Worm (Caenorhabditis elegans) whole organism, L1 larva: ENCODE data around the gene nas-4.

Experiments used
- C16A3.4 ChIP-seq: fragments of 150-350 bp; optimal IDR thresholded peaks from 2 replicates; lab custom pipeline; 2014; ENCODE audit warnings: missing biosample characterization, missing genetic modification characterization
- F16B12.6 ChIP-seq: fragments of 150-350 bp; optimal IDR thresholded peaks from 2 replicates; lab custom pipeline; 2014; ENCODE audit warnings: missing biosample characterization, missing genetic modification characterization
- ceh-82 ChIP-seq, 3 experiments: fragments of 150-350 bp in 1 of 3; sonication (generic microtip) in 2 of 3; optimal IDR thresholded peaks; 2 replicates each; lab custom pipeline; 2014 to 2017; ENCODE audit warnings: missing biosample characterization in 3 of 3, missing genetic modification characterization in 3 of 3
- ceh-88 ChIP-seq: fragments of 200-800 bp; sonication (Bioruptor generic); IDR thresholded peaks from 2 replicates; pipeline ENCODE4 v1.3.6; 2022; ENCODE audit warnings: missing genetic modification characterization, missing compliant biosample characterization
- ces-1 ChIP-seq: fragments of 150-350 bp; optimal IDR thresholded peaks from 2 replicates; lab custom pipeline; 2014; ENCODE audit warnings: missing biosample characterization, missing genetic modification reagents, missing genetic modification characterization
- dpl-1 ChIP-seq, 3 experiments: fragments of 150-350 bp in 2 of 3; sonication (generic microtip) in 1 of 3; optimal IDR thresholded peaks; 2 replicates each; lab custom pipeline; 2014 to 2017; ENCODE audit warnings: missing biosample characterization in 3 of 3, missing genetic modification characterization in 3 of 3, missing genetic modification reagents in 3 of 3
- efl-1 ChIP-seq, 4 experiments: fragments of 150-350 bp; optimal IDR thresholded peaks in 3 of 4; peaks in 1 of 4; 1 replicate in 1 of 4; 2 replicates in 3 of 4; lab custom pipeline; 2014; ENCODE audit warnings: missing biosample characterization in 2 of 4, missing genetic modification characterization in 2 of 4, missing genetic modification reagents in 2 of 4
- egl-13 ChIP-seq: sonication (generic microtip); optimal IDR thresholded peaks from 2 replicates; lab custom pipeline; 2016; ENCODE audit warnings: missing genotype, missing genetic modification reagents, missing genetic modification characterization, missing compliant biosample characterization
- fkh-4 ChIP-seq: sonication (generic microtip); optimal IDR thresholded peaks from 2 replicates; lab custom pipeline; 2016; ENCODE audit warnings: missing compliant biosample characterization, missing genetic modification characterization, borderline replicate concordance
- fos-1 ChIP-seq: fragments of 150-350 bp; optimal IDR thresholded peaks from 2 replicates; lab custom pipeline; 2014; ENCODE audit warnings: missing biosample characterization, missing genetic modification characterization
- hpl-2 ChIP-seq: fragments of 150-350 bp; optimal IDR thresholded peaks from 2 replicates; lab custom pipeline; 2014; ENCODE audit warnings: missing biosample characterization, missing genetic modification reagents, missing genetic modification characterization
- isw-1 ChIP-seq: fragments of 200-800 bp; sonication (Bioruptor generic); IDR thresholded peaks from 2 replicates; pipeline ENCODE4 v1.3.6; 2022; ENCODE audit warnings: missing genetic modification characterization, missing compliant biosample characterization
- lin-15B ChIP-seq: fragments of 150-350 bp; sonication (generic microtip); optimal IDR thresholded peaks from 3 replicates; lab custom pipeline; 2014; ENCODE audit warnings: missing biosample characterization, missing genetic modification characterization
- lin-35 ChIP-seq, 2 experiments: fragments of 150-350 bp; optimal IDR thresholded peaks; 2 replicates each; lab custom pipeline; 2014; ENCODE audit warnings: missing biosample characterization in 2 of 2, missing genetic modification characterization in 2 of 2, missing genetic modification reagents in 2 of 2
- lsy-2 ChIP-seq, 2 experiments: fragments of 150-350 bp; optimal IDR thresholded peaks; 2 replicates each; lab custom pipeline; 2014; ENCODE audit warnings: missing biosample characterization in 2 of 2, missing genetic modification characterization in 2 of 2
- mab-9 ChIP-seq: fragments of 200-800 bp; sonication (Bioruptor generic); IDR thresholded peaks from 2 replicates; pipeline ENCODE4 v1.3.6; 2022; ENCODE audit warnings: missing genetic modification reagents, missing genetic modification characterization, missing compliant biosample characterization
- nhr-12 ChIP-seq: sonication (generic microtip); optimal IDR thresholded peaks from 2 replicates; lab custom pipeline; 2017; ENCODE audit warnings: missing biosample characterization, missing genetic modification characterization
- nhr-20 ChIP-seq: sonication (generic microtip); optimal IDR thresholded peaks from 2 replicates; lab custom pipeline; 2016; ENCODE audit warnings: mild to moderate bottlenecking, missing genetic modification characterization, missing compliant biosample characterization
- nhr-47 ChIP-seq: sonication (generic microtip); optimal IDR thresholded peaks from 2 replicates; lab custom pipeline; 2016; ENCODE audit warnings: mild to moderate bottlenecking, missing genetic modification characterization, moderate library complexity, missing compliant biosample characterization
- nhr-71 ChIP-seq: sonication (generic microtip); optimal IDR thresholded peaks from 2 replicates; lab custom pipeline; 2016; ENCODE audit warnings: mild to moderate bottlenecking, missing genetic modification characterization, moderate library complexity, missing compliant biosample characterization
- nhr-77 ChIP-seq: fragments of 150-350 bp; optimal IDR thresholded peaks from 2 replicates; lab custom pipeline; 2014; ENCODE audit warnings: missing biosample characterization, missing genetic modification characterization
- nhr-85 ChIP-seq: sonication (generic microtip); peaks from one replicate; lab custom pipeline; 2016; ENCODE audit warnings: missing genetic modification characterization, inconsistent platforms, missing compliant biosample characterization
- nhr-90 ChIP-seq: sonication (generic microtip); optimal IDR thresholded peaks from 2 replicates; lab custom pipeline; 2016; ENCODE audit warnings: mild to moderate bottlenecking, missing genetic modification characterization, missing compliant biosample characterization; ENCODE audit not compliant: poor library complexity
- rnt-1 ChIP-seq: sonication (generic microtip); optimal IDR thresholded peaks from 2 replicates; lab custom pipeline; 2016; ENCODE audit warnings: mild to moderate bottlenecking, missing genetic modification characterization, moderate library complexity, missing compliant biosample characterization
- snu-23 ChIP-seq: sonication (generic microtip); optimal IDR thresholded peaks from 2 replicates; lab custom pipeline; 2016; ENCODE audit warnings: missing genetic modification characterization, missing compliant biosample characterization
- sptf-1 ChIP-seq: fragments of 150-350 bp; optimal IDR thresholded peaks from 2 replicates; lab custom pipeline; 2014; ENCODE audit warnings: missing biosample characterization, missing genetic modification characterization
- swsn-7 ChIP-seq: sonication (generic microtip); optimal IDR thresholded peaks from 2 replicates; lab custom pipeline; 2016; ENCODE audit warnings: missing genetic modification characterization, missing compliant biosample characterization
- unc-62 ChIP-seq: fragments of 150-350 bp; optimal IDR thresholded peaks from 2 replicates; lab custom pipeline; 2014; ENCODE audit warnings: missing biosample characterization, missing genetic modification reagents, missing genetic modification characterization
- unc-86 ChIP-seq: sonication (generic microtip); optimal IDR thresholded peaks from 2 replicates; lab custom pipeline; 2016; ENCODE audit warnings: missing genetic modification characterization, missing compliant biosample characterization
- xbp-1 ChIP-seq: sonication (generic microtip); optimal IDR thresholded peaks from 2 replicates; lab custom pipeline; 2016; ENCODE audit warnings: missing genetic modification characterization, missing compliant biosample characterization
- zip-4 ChIP-seq: fragments of 200-800 bp; sonication (Bioruptor generic); optimal IDR thresholded peaks from 2 replicates; lab custom pipeline; 2018; ENCODE audit warnings: mild to moderate bottlenecking, missing genetic modification characterization, moderate library complexity, missing compliant biosample characterization
- ztf-4 ChIP-seq: fragments of 150-350 bp; optimal IDR thresholded peaks from 2 replicates; lab custom pipeline; 2014; ENCODE audit warnings: missing biosample characterization, missing genetic modification characterization

Gene nas-4

DNA sequence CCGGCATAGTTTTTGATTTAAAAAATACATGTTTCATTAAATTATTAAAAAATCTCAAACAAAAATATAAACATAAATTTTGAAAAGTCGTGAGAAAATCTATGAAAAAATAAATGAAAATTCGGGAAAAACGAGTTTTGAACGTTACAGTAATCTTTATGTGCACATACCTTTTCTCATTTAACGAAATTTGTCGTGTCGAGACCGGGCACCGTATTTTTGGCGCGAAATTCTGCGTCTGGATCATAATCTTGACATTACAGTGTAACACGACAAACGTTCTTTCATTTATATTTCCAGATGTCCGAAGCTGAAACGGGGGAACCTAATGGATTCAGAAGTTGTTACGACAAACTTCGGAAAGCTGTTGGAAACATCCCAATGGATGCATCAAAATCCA lies 25.9 kb downstream of the nas-4 start, which contains the start of gene C16A3.2:
Gene C16A3.2 (plus strand): TSS at position 301 of the 400 bp plus-strand sequence.
- TF ChIP-seq mab-9 (GFP tag; lab: Robert Waterston, UW) = no peak
- TF ChIP-seq nhr-77 (tag; lab: Kevin White, UChicago) = no peak
- no peak for TF ChIP-seq ceh-88 (GFP tag; lab: Robert Waterston, UW)
- no peak for TF ChIP-seq hpl-2 (GFP tag; lab: Kevin White, UChicago)
- no peak for TF ChIP-seq nhr-90
- no peak for TF ChIP-seq unc-86 (tag; lab: Kevin White, UChicago)
- TF ChIP-seq ces-1 (GFP tag; lab: Kevin White, UChicago) = no peak
- TF ChIP-seq dpl-1 (GFP tag; optimal IDR thresholded peaks at IDR 0.05; lab: Kevin White, UChicago) = no peak
- TF ChIP-seq rnt-1 (tag; lab: Kevin White, UChicago) = no peak
- TF ChIP-seq ztf-4 (tag; lab: Kevin White, UChicago) = no peak
- no peak for TF ChIP-seq egl-13 (tag; lab: Kevin White, UChicago)
- no peak for TF ChIP-seq C16A3.4 (tag; lab: Kevin White, UChicago)
- no peak for TF ChIP-seq xbp-1
- no peak for TF ChIP-seq nhr-47 (tag; lab: Kevin White, UChicago)
- no peak for TF ChIP-seq fkh-4 (tag; lab: Kevin White, UChicago)

DNA sequence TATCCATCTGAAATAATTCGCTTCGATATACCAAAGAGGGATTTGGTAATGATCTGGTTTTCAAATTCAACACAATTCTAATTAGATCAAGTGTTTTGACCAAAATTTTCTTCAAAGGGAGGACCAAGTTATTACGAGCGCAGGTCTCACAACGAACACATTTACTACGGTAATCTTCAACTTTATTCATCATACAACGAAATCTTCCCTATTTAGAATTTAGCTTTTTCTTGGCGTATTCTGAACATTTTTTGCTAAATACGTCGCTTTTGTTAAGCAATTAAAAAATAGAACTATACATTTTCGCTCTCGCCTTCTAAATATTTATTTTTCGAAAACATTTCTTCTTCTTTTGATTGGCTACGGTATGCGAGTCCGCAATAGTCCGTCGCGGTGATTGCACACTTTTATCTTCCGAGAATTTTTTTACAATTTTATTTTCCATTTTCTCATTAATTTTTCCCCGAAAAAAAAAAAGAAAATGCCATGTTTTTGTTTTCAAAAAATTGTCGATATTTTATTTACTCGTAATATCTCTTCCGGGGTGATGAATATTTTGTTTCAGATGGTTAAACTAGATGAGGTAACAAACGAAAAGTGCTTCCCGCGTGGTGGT lies 32.4 kb downstream of the nas-4 start, which contains the start of gene let-716:
Gene let-716 (plus strand): TSS at position 566 of the 616 bp plus-strand sequence.
- TF ChIP-seq zip-4 (GFP tag; lab: Kevin White, UChicago) = no peak
- peak; percentile 33 for TF ChIP-seq nhr-47 (tag; lab: Kevin White, UChicago)
- peak; percentile 37 to 39 for TF ChIP-seq efl-1 (optimal IDR thresholded peaks at IDR 0.05; lab: Kevin White, UChicago)
- TF ChIP-seq efl-1 (GFP tag; optimal IDR thresholded peaks at IDR 0.05 in 1 of 2; lab: Kevin White, UChicago) = peak; percentile 48 to 95
- TF ChIP-seq lsy-2 (tag; optimal IDR thresholded peaks at IDR 0.05; lab: Kevin White, UChicago) = peak; percentile 93 to 98
- no peak for TF ChIP-seq nhr-90
- peak; percentile 57 for TF ChIP-seq nhr-71 (tag; lab: Kevin White, UChicago)
- TF ChIP-seq dpl-1 (GFP tag; optimal IDR thresholded peaks at IDR 0.05; lab: Kevin White, UChicago) = peak; percentile 17 to 61 (median 44)
- TF ChIP-seq ceh-82 (tag; optimal IDR thresholded peaks at IDR 0.05; lab: Kevin White, UChicago) = peak in 1 of 3 experiments; percentile 18
- peak; percentile 59 for TF ChIP-seq snu-23
- TF ChIP-seq fos-1 (tag; lab: Kevin White, UChicago) = no peak
- TF ChIP-seq rnt-1 (tag; lab: Kevin White, UChicago) = peak; percentile 21
- TF ChIP-seq lin-35 (GFP tag; optimal IDR thresholded peaks at IDR 0.05; lab: Kevin White, UChicago) = peak; percentile 45 to 54
- TF ChIP-seq swsn-7 (tag; lab: Kevin White, UChicago) = peak; percentile 39
- peak; percentile 13 for TF ChIP-seq lin-15B
- TF ChIP-seq ztf-4 (tag; lab: Kevin White, UChicago) = no peak
- no peak for TF ChIP-seq nhr-12 (tag; lab: Kevin White, UChicago)
- TF ChIP-seq F16B12.6 (tag; lab: Kevin White, UChicago) = peak; percentile 89
- peak; percentile 26 for TF ChIP-seq nhr-20

DNA sequence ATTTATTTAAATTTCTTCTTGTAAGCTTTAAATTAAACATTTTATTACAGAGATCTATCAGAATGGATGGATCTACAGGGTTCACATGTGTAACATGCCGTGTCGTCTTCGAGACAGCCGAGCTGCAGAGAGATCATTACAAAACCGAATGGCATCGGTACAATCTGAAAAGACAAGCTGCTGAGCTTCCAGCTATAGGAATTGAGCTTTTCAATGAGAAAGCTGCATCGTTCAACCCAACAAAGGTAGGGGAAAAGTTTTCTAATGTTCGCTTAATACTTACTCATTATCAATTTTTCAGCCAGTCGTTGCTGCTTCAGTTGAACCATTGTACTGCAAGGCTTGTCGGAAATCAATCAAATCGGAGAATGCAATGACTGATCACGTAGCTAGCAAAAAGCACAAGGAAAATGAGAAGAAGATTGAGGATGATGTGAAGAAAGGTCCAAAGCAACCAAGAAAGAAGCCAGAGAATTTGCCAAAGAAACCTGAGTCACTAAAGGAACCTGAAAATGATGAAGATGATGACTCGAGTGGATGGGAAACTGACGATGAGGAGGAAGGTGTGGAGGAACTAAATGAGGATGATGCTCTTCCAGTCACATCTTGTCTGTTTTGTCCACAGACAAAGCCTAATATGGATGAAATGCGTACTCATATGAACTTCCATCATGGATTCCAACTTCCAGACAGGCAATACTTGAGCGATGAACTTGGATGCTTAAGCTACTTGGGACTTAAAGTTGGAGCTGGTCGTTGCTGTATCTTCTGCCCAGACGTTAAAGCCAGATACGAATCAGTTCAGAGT lies 33.7 kb downstream of the nas-4 start, which contains the start of gene znf-622:
Gene znf-622 (plus strand): TSS at position 51 of the 808 bp plus-strand sequence.
- TF ChIP-seq efl-1 (optimal IDR thresholded peaks at IDR 0.05; lab: Kevin White, UChicago) (no peak), efl-1 (GFP tag; optimal IDR thresholded peaks at IDR 0.05 in 1 of 2; lab: Kevin White, UChicago) (peak in 1 of 2 experiments; percentile 75), lin-15B (no peak), unc-86 (tag; lab: Kevin White, UChicago) (no peak), rnt-1 (tag; lab: Kevin White, UChicago) (no peak), nhr-85 (tag; lab: Kevin White, UChicago) (no peak), unc-62 (GFP tag; lab: Kevin White, UChicago) (no peak), lin-35 (GFP tag; optimal IDR thresholded peaks at IDR 0.05; lab: Kevin White, UChicago) (no peak), isw-1 (GFP tag; lab: Robert Waterston, UW) (no peak), sptf-1 (tag; lab: Kevin White, UChicago) (no peak)
- TF ChIP-seq, all 84 proteins: peak for 1
